Worm (Caenorhabditis elegans): ENCODE data around the gene Y27F2A.6.

DNA sequence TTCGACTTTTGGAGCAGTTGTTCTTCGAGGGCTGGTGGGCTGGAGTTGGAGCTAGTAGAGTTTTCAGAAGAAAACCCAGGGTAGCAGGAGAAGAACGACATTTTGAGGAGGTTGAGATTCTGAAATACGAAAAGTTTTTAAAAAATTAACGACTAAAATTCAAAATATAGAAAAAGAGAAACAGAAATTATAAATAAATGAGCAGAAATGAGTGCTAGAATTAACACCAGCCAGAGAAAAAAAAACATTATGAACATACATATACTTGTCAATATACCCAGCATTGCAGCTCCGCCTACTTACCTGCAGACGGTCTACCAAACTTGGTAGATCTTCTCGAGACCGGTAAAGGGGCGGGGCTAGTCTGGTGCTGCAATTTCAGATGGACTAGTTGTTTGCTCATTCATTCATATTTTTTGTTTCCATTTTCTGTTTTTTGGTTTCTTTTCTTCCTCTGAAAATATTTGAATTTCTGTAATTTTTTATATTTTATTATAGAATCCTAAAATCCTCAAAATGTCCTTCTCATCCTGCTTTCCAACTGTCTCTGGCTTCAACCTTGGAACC is 23.3 kb upstream of the Y27F2A.6 start, which contains the start of the genes ZC239.20 and ZC239.21:
- TF ChIP-seq egl-27 (tag; optimal IDR thresholded peaks at IDR 0.05) (no peak), hif-1 (tag; optimal IDR thresholded peaks at IDR 0.05) (no peak), spr-1 (tag; optimal IDR thresholded peaks at IDR 0.05) (no peak), attf-4 (tag; optimal IDR thresholded peaks at IDR 0.05) (no peak), skn-1 (tag; optimal IDR thresholded peaks at IDR 0.05) (no peak), ceh-82 (tag; optimal IDR thresholded peaks at IDR 0.05) (no peak), ZK546.5 (tag; optimal IDR thresholded peaks at IDR 0.05) (no peak), nhr-28 (tag; optimal IDR thresholded peaks at IDR 0.05) (no peak), gei-8 (GFP tag; optimal IDR thresholded peaks at IDR 0.05) (no peak), F44E2.7 (GFP tag; IDR thresholded peaks at IDR 0.05) (no peak), unc-62 (GFP tag; optimal IDR thresholded peaks at IDR 0.05 in 1 of 2) (no peak), unc-62 (tag; optimal IDR thresholded peaks at IDR 0.05) (no peak)

Data from whole organism, L4 larva.